Worm (Caenorhabditis elegans) whole organism, early embryonic: ENCODE data around the gene C05G5.2.

Experiments used
- B0310.2 ChIP-seq: sonication (generic microtip); optimal IDR thresholded peaks from 2 replicates; lab custom pipeline; 2016; ENCODE audit warnings: mild to moderate bottlenecking, missing genetic modification characterization, missing compliant biosample characterization
- F13C5.2 ChIP-seq: sonication (generic microtip); optimal IDR thresholded peaks from 2 replicates; lab custom pipeline; 2017; ENCODE audit warnings: mild to moderate bottlenecking, missing genetic modification characterization, inconsistent platforms, missing compliant biosample characterization
- aly-1 ChIP-seq: sonication (generic microtip); optimal IDR thresholded peaks from 2 replicates; lab custom pipeline; 2016; ENCODE audit warnings: missing genetic modification characterization, missing compliant biosample characterization
- ama-1 ChIP-seq: fragments of 150-350 bp; optimal IDR thresholded peaks from 2 replicates; lab custom pipeline; 2014
- ceh-13 ChIP-seq: fragments of 200-800 bp; sonication (Bioruptor generic); optimal IDR thresholded peaks from 2 replicates; lab custom pipeline; 2018; ENCODE audit warnings: mild to moderate bottlenecking, missing genetic modification characterization, missing compliant biosample characterization
- ceh-36 ChIP-seq: sonication (generic microtip); optimal IDR thresholded peaks from 2 replicates; lab custom pipeline; 2016; ENCODE audit warnings: missing genetic modification characterization, inconsistent platforms, missing compliant biosample characterization
- ets-7 ChIP-seq: sonication (generic microtip); optimal IDR thresholded peaks from 2 replicates; lab custom pipeline; 2016; ENCODE audit warnings: missing genotype, missing genetic modification characterization, missing compliant biosample characterization
- flt-1 ChIP-seq: fragments of 200-800 bp; sonication (Bioruptor generic); IDR thresholded peaks from 2 replicates; pipeline ENCODE4 v1.3.6; 2022; ENCODE audit warnings: missing genetic modification characterization, missing compliant biosample characterization
- hmbx-1 ChIP-seq: sonication (generic microtip); optimal IDR thresholded peaks from 2 replicates; lab custom pipeline; 2016; ENCODE audit warnings: mild to moderate bottlenecking, missing genetic modification characterization, missing compliant biosample characterization
- hmg-4 ChIP-seq: fragments of 200-800 bp; sonication (Bioruptor generic); optimal IDR thresholded peaks from 2 replicates; lab custom pipeline; 2018; ENCODE audit warnings: mild to moderate bottlenecking, missing genetic modification characterization, missing compliant biosample characterization
- hnd-1 ChIP-seq: sonication (generic microtip); optimal IDR thresholded peaks from 2 replicates; lab custom pipeline; 2016; ENCODE audit warnings: missing genetic modification characterization, missing compliant biosample characterization
- pes-1 ChIP-seq: fragments of 200-800 bp; sonication (Bioruptor generic); IDR thresholded peaks from 2 replicates; pipeline ENCODE4 v1.3.6; 2022; ENCODE audit warnings: missing genetic modification reagents, missing genetic modification characterization, missing compliant biosample characterization
- scrt-1 ChIP-seq: fragments of 200-800 bp; sonication (Bioruptor generic); IDR thresholded peaks from 2 replicates; pipeline ENCODE4 v1.3.6; 2022; ENCODE audit warnings: missing genetic modification characterization, missing compliant biosample characterization
- sea-1 ChIP-seq: fragments of 200-800 bp; sonication (Bioruptor generic); conservative IDR thresholded peaks from 2 replicates; pipeline ENCODE4 v1.3.6; 2022; ENCODE audit warnings: missing genetic modification characterization, missing compliant biosample characterization
- tbx-11 ChIP-seq: fragments of 200-800 bp; sonication (Bioruptor generic); IDR thresholded peaks from 2 replicates; pipeline ENCODE4 v1.3.6; 2022; ENCODE audit warnings: missing genetic modification characterization, missing compliant biosample characterization
- tbx-37 ChIP-seq: fragments of 200-800 bp; sonication (Bioruptor generic); conservative IDR thresholded peaks from 2 replicates; pipeline ENCODE4 v1.3.6; 2022; ENCODE audit warnings: missing genetic modification reagents, missing genetic modification characterization, missing compliant biosample characterization
- tra-4 ChIP-seq: sonication (generic microtip); optimal IDR thresholded peaks from 2 replicates; lab custom pipeline; 2017; ENCODE audit warnings: missing genetic modification characterization, missing compliant biosample characterization

C05G5.2 gene

ce11 chrX:14711168-14711629 lies 35.9 kb upstream of the C05G5.2 start, which contains the start of gene atrn-1:
Gene atrn-1 (plus strand): TSS chrX:14711579.
- TF ChIP-seq ama-1 (no peak), tra-4 (tag; lab: Kevin White, UChicago) (no peak), aly-1 (no peak), tbx-37 (no peak), hnd-1 (tag; lab: Kevin White, UChicago) (no peak), pes-1 (GFP tag; lab: Robert Waterston, UW) (no peak), B0310.2 (tag; lab: Kevin White, UChicago) (no peak), tbx-11 (GFP tag; lab: Robert Waterston, UW) (no peak), F13C5.2 (tag; lab: Kevin White, UChicago) (no peak), flt-1 (GFP tag; lab: Robert Waterston, UW) (no peak), sea-1 (GFP tag; lab: Robert Waterston, UW) (no peak), ets-7 (no peak)

ce11 chrX:14715459-14715858 lies 31.6 kb upstream of the C05G5.2 start:
- TF ChIP-seq ceh-36 (tag; lab: Kevin White, UChicago) (no peak), aly-1 (no peak), tra-4 (tag; lab: Kevin White, UChicago) (no peak), ets-7 (no peak), scrt-1 (no peak), flt-1 (GFP tag; lab: Robert Waterston, UW) (no peak), ceh-13 (no peak), hmg-4 (GFP tag; lab: Kevin White, UChicago) (no peak), B0310.2 (tag; lab: Kevin White, UChicago) (no peak), hmbx-1 (tag; lab: Kevin White, UChicago) (no peak), sea-1 (GFP tag; lab: Robert Waterston, UW) (no peak), tbx-11 (GFP tag; lab: Robert Waterston, UW) (no peak)

- no peak for TF ChIP-seq pes-1 (GFP tag; lab: Robert Waterston, UW)
- TF ChIP-seq ceh-13: no peak
- no peak for TF ChIP-seq ceh-36 (tag; lab: Kevin White, UChicago)
- no peak for TF ChIP-seq flt-1 (GFP tag; lab: Robert Waterston, UW)
- TF ChIP-seq tbx-11 (GFP tag; lab: Robert Waterston, UW): no peak
- TF ChIP-seq B0310.2 (tag; lab: Kevin White, UChicago): no peak
- TF ChIP-seq sea-1 (GFP tag; lab: Robert Waterston, UW): no peak
- no peak for TF ChIP-seq hmbx-1 (tag; lab: Kevin White, UChicago)
- no peak for TF ChIP-seq ama-1
These were observed 29.3 kb upstream of the C05G5.2 start for ce11 chrX:14717782-14718181.

- TF ChIP-seq ceh-13 (no peak), ama-1 (no peak)
These were observed 26.0 kb upstream of the C05G5.2 start, which contains the start of gene F33C8.2 for ce11 chrX:14721098-14721497. Gene F33C8.2 (plus strand): TSS chrX:14721398.

- TF ChIP-seq hnd-1 (tag; lab: Kevin White, UChicago): no peak
- no peak for TF ChIP-seq tbx-37
- TF ChIP-seq hmbx-1 (tag; lab: Kevin White, UChicago): no peak
- no peak for TF ChIP-seq aly-1
- TF ChIP-seq tbx-11 (GFP tag; lab: Robert Waterston, UW): no peak
- TF ChIP-seq flt-1 (GFP tag; lab: Robert Waterston, UW): no peak
- TF ChIP-seq tra-4 (tag; lab: Kevin White, UChicago): no peak
- no peak for TF ChIP-seq ceh-36 (tag; lab: Kevin White, UChicago)
- TF ChIP-seq F13C5.2 (tag; lab: Kevin White, UChicago): no peak
- TF ChIP-seq B0310.2 (tag; lab: Kevin White, UChicago): no peak
- TF ChIP-seq scrt-1: no peak
- TF ChIP-seq ceh-13: no peak
- no peak for TF ChIP-seq hmg-4 (GFP tag; lab: Kevin White, UChicago)
- TF ChIP-seq ets-7: no peak
- no peak for TF ChIP-seq ama-1
- no peak for TF ChIP-seq sea-1 (GFP tag; lab: Robert Waterston, UW)
- TF ChIP-seq pes-1 (GFP tag; lab: Robert Waterston, UW): no peak
These were observed 22.2 kb upstream of the C05G5.2 start for ce11 chrX:14724935-14725334.

- no peak for TF ChIP-seq aly-1
- no peak for TF ChIP-seq B0310.2 (tag; lab: Kevin White, UChicago)
- TF ChIP-seq pes-1 (GFP tag; lab: Robert Waterston, UW): no peak
- TF ChIP-seq tbx-11 (GFP tag; lab: Robert Waterston, UW): no peak
- no peak for TF ChIP-seq F13C5.2 (tag; lab: Kevin White, UChicago)
- TF ChIP-seq tbx-37: no peak
- no peak for TF ChIP-seq scrt-1
- no peak for TF ChIP-seq hmg-4 (GFP tag; lab: Kevin White, UChicago)
These were observed 17.8 kb upstream of the C05G5.2 start, which contains the start of gene tsp-8 for ce11 chrX:14729319-14729718. Gene tsp-8 (minus strand): TSS chrX:14729503.

- TF ChIP-seq ceh-36 (tag; lab: Kevin White, UChicago) (no peak), aly-1 (no peak), hmbx-1 (tag; lab: Kevin White, UChicago) (no peak), ama-1 (no peak), scrt-1 (no peak), hmg-4 (GFP tag; lab: Kevin White, UChicago) (no peak), B0310.2 (tag; lab: Kevin White, UChicago) (no peak), flt-1 (GFP tag; lab: Robert Waterston, UW) (no peak), sea-1 (GFP tag; lab: Robert Waterston, UW) (no peak), tbx-37 (no peak)
These were observed 15.2 kb upstream of the C05G5.2 start, which contains the start of gene F33C8.4 for ce11 chrX:14731828-14732331. Gene F33C8.4 (plus strand): TSS chrX:14732281.

- no peak for TF ChIP-seq hmg-4 (GFP tag; lab: Kevin White, UChicago)
- TF ChIP-seq flt-1 (GFP tag; lab: Robert Waterston, UW): no peak
- no peak for TF ChIP-seq sea-1 (GFP tag; lab: Robert Waterston, UW)
- TF ChIP-seq tbx-11 (GFP tag; lab: Robert Waterston, UW): no peak
- TF ChIP-seq hnd-1 (tag; lab: Kevin White, UChicago): no peak
- no peak for TF ChIP-seq scrt-1
- TF ChIP-seq ets-7: no peak
- TF ChIP-seq hmbx-1 (tag; lab: Kevin White, UChicago): no peak
- TF ChIP-seq ceh-36 (tag; lab: Kevin White, UChicago): no peak
- TF ChIP-seq tbx-37: no peak
- no peak for TF ChIP-seq tra-4 (tag; lab: Kevin White, UChicago)
- TF ChIP-seq aly-1: no peak
- TF ChIP-seq F13C5.2 (tag; lab: Kevin White, UChicago): no peak
These were observed 10.9 kb upstream of the C05G5.2 start for ce11 chrX:14736220-14736619.
